Worm (Caenorhabditis elegans) whole organism, L1 larva: ENCODE data around the gene F26D11.13.

Experiments used
- C04F5.9 ChIP-seq: sonication (generic microtip); optimal IDR thresholded peaks from 2 replicates; lab custom pipeline; 2016; ENCODE audit warnings: missing genetic modification characterization, missing compliant biosample characterization
- C34B4.2 ChIP-seq: sonication (generic microtip); optimal IDR thresholded peaks from 2 replicates; lab custom pipeline; 2017; ENCODE audit warnings: mild to moderate bottlenecking, missing genetic modification characterization, missing compliant biosample characterization
- F16B12.6 ChIP-seq: fragments of 150-350 bp; optimal IDR thresholded peaks from 2 replicates; lab custom pipeline; 2014; ENCODE audit warnings: missing biosample characterization, missing genetic modification characterization
- blmp-1 ChIP-seq: fragments of 150-350 bp; optimal IDR thresholded peaks from 2 replicates; lab custom pipeline; 2014; ENCODE audit warnings: missing biosample characterization, missing genetic modification characterization
- ceh-63 ChIP-seq: fragments of 200-800 bp; sonication (Bioruptor generic); optimal IDR thresholded peaks from 2 replicates; lab custom pipeline; 2018; ENCODE audit warnings: mild to moderate bottlenecking, missing genetic modification characterization, missing compliant biosample characterization
- ceh-82 ChIP-seq, 3 experiments: fragments of 150-350 bp in 1 of 3; sonication (generic microtip) in 2 of 3; optimal IDR thresholded peaks; 2 replicates each; lab custom pipeline; 2014 to 2017; ENCODE audit warnings: missing biosample characterization in 3 of 3, missing genetic modification characterization in 3 of 3
- ceh-88 ChIP-seq: fragments of 200-800 bp; sonication (Bioruptor generic); IDR thresholded peaks from 2 replicates; pipeline ENCODE4 v1.3.6; 2022; ENCODE audit warnings: missing genetic modification characterization, missing compliant biosample characterization
- ceh-90 ChIP-seq: sonication (generic microtip); optimal IDR thresholded peaks from 2 replicates; lab custom pipeline; 2016; ENCODE audit warnings: missing genetic modification characterization, missing compliant biosample characterization
- dpl-1 ChIP-seq, 3 experiments: fragments of 150-350 bp in 2 of 3; sonication (generic microtip) in 1 of 3; optimal IDR thresholded peaks; 2 replicates each; lab custom pipeline; 2014 to 2017; ENCODE audit warnings: missing biosample characterization in 3 of 3, missing genetic modification characterization in 3 of 3, missing genetic modification reagents in 3 of 3
- dsc-1 ChIP-seq: sonication (generic microtip); optimal IDR thresholded peaks from 2 replicates; lab custom pipeline; 2016; ENCODE audit warnings: mild to moderate bottlenecking, missing genetic modification characterization, missing compliant biosample characterization
- efl-1 ChIP-seq, 4 experiments: fragments of 150-350 bp; optimal IDR thresholded peaks in 3 of 4; peaks in 1 of 4; 1 replicate in 1 of 4; 2 replicates in 3 of 4; lab custom pipeline; 2014; ENCODE audit warnings: missing biosample characterization in 2 of 4, missing genetic modification characterization in 2 of 4, missing genetic modification reagents in 2 of 4
- egl-27 ChIP-seq, 2 experiments: fragments of 150-350 bp in 1 of 2; sonication (generic microtip); optimal IDR thresholded peaks; 3 replicates each; lab custom pipeline; 2017 to 2018; ENCODE audit warnings: missing biosample characterization in 2 of 2, missing genetic modification characterization in 2 of 2, missing genetic modification reagents in 2 of 2
- elt-3 ChIP-seq, 6 experiments: fragments of 150-350 bp in 1 of 6; sonication (generic microtip); optimal IDR thresholded peaks; 2 replicates each; lab custom pipeline; 2017 to 2018; ENCODE audit warnings: missing biosample characterization in 6 of 6, missing genetic modification characterization in 6 of 6, inconsistent platforms in 1 of 6
- fkh-10 ChIP-seq: sonication (generic microtip); optimal IDR thresholded peaks from 2 replicates; lab custom pipeline; 2017; ENCODE audit warnings: missing biosample characterization, missing genetic modification reagents, missing genetic modification characterization
- fkh-8 ChIP-seq: sonication (generic microtip); optimal IDR thresholded peaks from 2 replicates; lab custom pipeline; 2016; ENCODE audit warnings: mild to moderate bottlenecking, missing genetic modification characterization, missing compliant biosample characterization
- hlh-17 ChIP-seq: fragments of 200-800 bp; sonication (Bioruptor generic); optimal IDR thresholded peaks from 2 replicates; lab custom pipeline; 2018; ENCODE audit warnings: missing genetic modification characterization, mild to moderate bottlenecking, missing compliant biosample characterization, moderate library complexity, borderline replicate concordance
- hlh-4 ChIP-seq: sonication (generic microtip); optimal IDR thresholded peaks from 2 replicates; lab custom pipeline; 2016; ENCODE audit warnings: mild to moderate bottlenecking, missing genetic modification characterization, missing compliant biosample characterization
- jun-1 ChIP-seq: fragments of 150-350 bp; optimal IDR thresholded peaks from 2 replicates; lab custom pipeline; 2014; ENCODE audit warnings: missing biosample characterization, missing genetic modification reagents, missing genetic modification characterization
- lin-13 ChIP-seq: fragments of 150-350 bp; optimal IDR thresholded peaks from 2 replicates; lab custom pipeline; 2014; ENCODE audit warnings: missing biosample characterization, missing genetic modification reagents, missing genetic modification characterization
- lin-14 ChIP-seq: fragments of 200-800 bp; sonication (Bioruptor generic); optimal IDR thresholded peaks from 2 replicates; lab custom pipeline; 2018; ENCODE audit warnings: mild to moderate bottlenecking, missing genetic modification characterization, moderate library complexity, missing compliant biosample characterization
- lin-35 ChIP-seq, 2 experiments: fragments of 150-350 bp; optimal IDR thresholded peaks; 2 replicates each; lab custom pipeline; 2014; ENCODE audit warnings: missing biosample characterization in 2 of 2, missing genetic modification characterization in 2 of 2, missing genetic modification reagents in 2 of 2
- lin-39 ChIP-seq: fragments of 150-350 bp; optimal IDR thresholded peaks from 2 replicates; lab custom pipeline; 2014; ENCODE audit warnings: missing biosample characterization, missing genetic modification reagents, missing genetic modification characterization
- lsy-2 ChIP-seq, 2 experiments: fragments of 150-350 bp; optimal IDR thresholded peaks; 2 replicates each; lab custom pipeline; 2014; ENCODE audit warnings: missing biosample characterization in 2 of 2, missing genetic modification characterization in 2 of 2
- mef-2 ChIP-seq: fragments of 150-350 bp; optimal IDR thresholded peaks from 2 replicates; lab custom pipeline; 2014; ENCODE audit warnings: missing biosample characterization, missing genetic modification characterization
- mep-1 ChIP-seq: fragments of 150-350 bp; optimal IDR thresholded peaks from 2 replicates; lab custom pipeline; 2014; ENCODE audit warnings: missing biosample characterization, missing genetic modification characterization
- nhr-20 ChIP-seq: sonication (generic microtip); optimal IDR thresholded peaks from 2 replicates; lab custom pipeline; 2016; ENCODE audit warnings: mild to moderate bottlenecking, missing genetic modification characterization, missing compliant biosample characterization
- nhr-237 ChIP-seq: fragments of 150-350 bp; optimal IDR thresholded peaks from 2 replicates; lab custom pipeline; 2014; ENCODE audit warnings: missing biosample characterization, missing genetic modification characterization
- nhr-47 ChIP-seq: sonication (generic microtip); optimal IDR thresholded peaks from 2 replicates; lab custom pipeline; 2016; ENCODE audit warnings: mild to moderate bottlenecking, missing genetic modification characterization, moderate library complexity, missing compliant biosample characterization
- nhr-71 ChIP-seq: sonication (generic microtip); optimal IDR thresholded peaks from 2 replicates; lab custom pipeline; 2016; ENCODE audit warnings: mild to moderate bottlenecking, missing genetic modification characterization, moderate library complexity, missing compliant biosample characterization
- nhr-84 ChIP-seq: sonication (generic microtip); optimal IDR thresholded peaks from 2 replicates; lab custom pipeline; 2017; ENCODE audit warnings: missing biosample characterization, missing genetic modification characterization
- rnt-1 ChIP-seq: sonication (generic microtip); optimal IDR thresholded peaks from 2 replicates; lab custom pipeline; 2016; ENCODE audit warnings: mild to moderate bottlenecking, missing genetic modification characterization, moderate library complexity, missing compliant biosample characterization
- skn-1 ChIP-seq: fragments of 150-350 bp; optimal IDR thresholded peaks from 2 replicates; lab custom pipeline; 2014; ENCODE audit warnings: missing biosample characterization, missing genetic modification characterization
- tbx-2 ChIP-seq: sonication (generic microtip); optimal IDR thresholded peaks from 2 replicates; lab custom pipeline; 2016; ENCODE audit warnings: missing genetic modification characterization, missing compliant biosample characterization
- unc-62 ChIP-seq: fragments of 150-350 bp; optimal IDR thresholded peaks from 2 replicates; lab custom pipeline; 2014; ENCODE audit warnings: missing biosample characterization, missing genetic modification reagents, missing genetic modification characterization
- vab-15 ChIP-seq: sonication (generic microtip); optimal IDR thresholded peaks from 2 replicates; lab custom pipeline; 2017; ENCODE audit warnings: missing genotype, mild to moderate bottlenecking, missing genetic modification characterization, missing compliant biosample characterization
- xbp-1 ChIP-seq: sonication (generic microtip); optimal IDR thresholded peaks from 2 replicates; lab custom pipeline; 2016; ENCODE audit warnings: missing genetic modification characterization, missing compliant biosample characterization
- zip-4 ChIP-seq: fragments of 200-800 bp; sonication (Bioruptor generic); optimal IDR thresholded peaks from 2 replicates; lab custom pipeline; 2018; ENCODE audit warnings: mild to moderate bottlenecking, missing genetic modification characterization, moderate library complexity, missing compliant biosample characterization

F26D11.13 gene

DNA sequence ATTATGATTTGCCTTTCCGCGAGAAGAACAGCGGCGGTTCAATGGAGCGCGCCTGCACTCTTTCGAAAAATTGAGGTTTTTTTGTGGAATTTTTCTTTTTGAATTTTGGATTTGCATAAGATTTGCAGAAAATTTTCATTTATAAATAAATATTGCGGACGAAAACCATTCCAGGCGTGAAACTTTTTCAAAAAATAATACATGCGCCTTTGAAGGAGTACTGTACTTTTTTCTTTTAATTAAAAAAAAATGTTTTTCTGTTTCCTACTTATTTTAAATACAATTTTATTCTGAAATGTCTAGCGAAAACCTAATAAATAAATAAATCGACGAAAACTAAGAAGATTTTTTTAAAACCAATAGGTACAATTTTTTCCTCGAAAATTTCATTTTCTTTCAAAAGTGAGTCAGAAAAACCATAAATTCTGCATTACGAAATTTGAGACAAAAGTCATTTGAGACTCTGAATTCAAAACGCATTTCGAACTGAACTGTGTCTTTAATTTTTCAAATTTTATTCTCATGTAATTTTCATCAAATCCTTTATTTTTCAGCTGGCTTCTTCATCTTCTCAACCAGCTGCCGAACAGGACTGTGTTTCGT is 26.6 kb upstream of the F26D11.13 start, which contains the start of gene F26D11.1:
Gene F26D11.1 (plus strand): TSS at position 553 of the 603 bp plus-strand sequence.
- TF ChIP-seq zip-4 (GFP tag; lab: Kevin White, UChicago) (no peak), lin-35 (GFP tag; optimal IDR thresholded peaks at IDR 0.05; lab: Kevin White, UChicago) (peak in 1 of 2 experiments; percentile 8), nhr-71 (tag; lab: Kevin White, UChicago) (no peak), elt-3 (tag; optimal IDR thresholded peaks at IDR 0.05; lab: Kevin White, UChicago) (peak in 1 of 6 experiments; percentile 16), dpl-1 (GFP tag; optimal IDR thresholded peaks at IDR 0.05; lab: Kevin White, UChicago) (peak in 1 of 3 experiments; percentile 3)

DNA sequence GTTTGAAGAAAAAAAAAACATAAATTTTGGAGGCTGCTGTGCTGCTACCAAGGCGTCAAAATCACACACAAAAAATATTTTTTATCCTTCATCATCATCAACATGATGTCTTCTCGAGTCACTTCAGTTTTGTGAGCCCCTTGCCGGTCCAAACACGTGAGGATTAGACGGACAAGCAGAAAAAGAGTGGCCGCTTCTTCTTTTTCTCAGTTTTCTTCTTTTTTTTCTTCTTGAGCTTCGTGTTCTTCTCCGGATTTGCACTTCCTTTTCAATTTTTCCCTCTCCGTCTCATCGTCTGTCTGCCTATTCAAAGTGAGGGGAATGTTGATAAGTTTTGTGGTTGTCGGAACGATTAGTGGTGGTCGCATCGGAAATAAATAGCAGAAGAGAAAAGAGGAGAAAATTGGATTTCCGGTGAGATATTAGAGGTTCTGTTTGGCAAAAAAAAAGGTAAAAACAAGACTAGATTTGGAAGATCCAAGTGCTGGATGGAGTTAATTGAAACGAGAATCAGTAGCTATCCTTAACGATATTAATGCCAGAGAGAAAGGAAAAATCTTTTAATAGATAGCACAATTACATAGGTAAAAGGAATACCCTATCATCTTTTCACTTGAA is 26.0 kb upstream of the F26D11.13 start:
- TF ChIP-seq nhr-71 (tag; lab: Kevin White, UChicago) (peak; percentile 24), skn-1 (peak; percentile 18), lin-35 (GFP tag; optimal IDR thresholded peaks at IDR 0.05; lab: Kevin White, UChicago) (no peak), mep-1 (peak; percentile 32), lin-14 (peak; percentile 89), mef-2 (tag; lab: Kevin White, UChicago) (no peak), nhr-237 (tag; lab: Kevin White, UChicago) (no peak), F16B12.6 (tag; lab: Kevin White, UChicago) (no peak), efl-1 (optimal IDR thresholded peaks at IDR 0.05; lab: Kevin White, UChicago) (no peak), efl-1 (GFP tag; optimal IDR thresholded peaks at IDR 0.05 in 1 of 2; lab: Kevin White, UChicago) (peak in 1 of 2 experiments; percentile 48), xbp-1 (tag; lab: Kevin White, UChicago) (no peak), rnt-1 (tag; lab: Kevin White, UChicago) (peak; percentile 8), jun-1 (tag; lab: Kevin White, UChicago) (no peak), C34B4.2 (tag; lab: Kevin White, UChicago) (no peak), ceh-82 (tag; optimal IDR thresholded peaks at IDR 0.05; lab: Kevin White, UChicago) (peak in 1 of 3 experiments; percentile 7), ceh-63 (GFP tag; lab: Kevin White, UChicago) (no peak), nhr-47 (tag; lab: Kevin White, UChicago) (peak; percentile 4), hlh-4 (tag; lab: Kevin White, UChicago) (no peak), hlh-17 (no peak), vab-15 (tag; lab: Kevin White, UChicago) (no peak), C04F5.9 (tag; lab: Kevin White, UChicago) (no peak), nhr-84 (tag; lab: Kevin White, UChicago) (no peak), unc-62 (GFP tag; lab: Kevin White, UChicago) (no peak), fkh-10 (peak; percentile 65), dsc-1 (tag; lab: Kevin White, UChicago) (peak; percentile 26), egl-27 (tag; optimal IDR thresholded peaks at IDR 0.05; lab: Kevin White, UChicago) (peak in 1 of 2 experiments; percentile 2), lin-39 (tag; lab: Kevin White, UChicago) (no peak), dpl-1 (GFP tag; optimal IDR thresholded peaks at IDR 0.05; lab: Kevin White, UChicago) (peak in 1 of 3 experiments; percentile 1), ceh-90 (tag; lab: Kevin White, UChicago) (no peak), lsy-2 (tag; optimal IDR thresholded peaks at IDR 0.05; lab: Kevin White, UChicago) (peak; percentile 18 to 42), fkh-8 (peak; percentile 10), nhr-20 (tag; lab: Kevin White, UChicago) (no peak), blmp-1 (tag; lab: Kevin White, UChicago) (peak; percentile 46), lin-13 (GFP tag; lab: Kevin White, UChicago) (no peak), ceh-88 (no peak), tbx-2 (tag; lab: Kevin White, UChicago) (no peak)
- TF ChIP-seq, all 84 proteins: peak for 15
